Worm (Caenorhabditis elegans): ENCODE data around the gene snr-1.
A peak's percentile ranks its signal among the peaks of the same experiment; 100 is the strongest.

Gene snr-1

DNA sequence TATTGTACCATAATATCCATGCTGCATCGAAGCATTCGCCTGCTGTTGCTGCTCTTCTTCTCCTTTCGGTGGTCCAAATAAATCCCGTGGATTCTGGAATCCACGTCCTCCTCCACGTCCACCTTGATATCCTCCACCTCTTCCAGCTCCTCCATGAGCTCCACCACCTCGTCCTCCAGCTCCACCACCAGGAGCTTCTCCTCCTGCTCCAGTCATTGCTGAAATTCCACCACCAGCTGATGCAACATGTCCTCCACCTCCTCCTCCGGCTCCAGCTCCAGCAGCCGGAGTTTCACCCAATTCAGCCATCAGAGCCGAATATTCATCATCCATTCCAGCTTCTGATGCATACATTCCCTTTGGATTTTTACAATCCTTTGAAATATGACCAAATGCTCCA, 17.7 kb downstream of the snr-1 start:
- TF ChIP-seq aptf-2 (GFP tag; conservative IDR thresholded peaks at IDR 0.05) = no peak
- no peak for TF ChIP-seq ceh-40 (GFP tag; IDR thresholded peaks at IDR 0.05)
- no peak for TF ChIP-seq gei-17 (GFP tag; optimal IDR thresholded peaks at IDR 0.05)
- TF ChIP-seq repo-1 (tag; optimal IDR thresholded peaks at IDR 0.05) = peak; percentile 39
- no peak for TF ChIP-seq lin-40 (tag; optimal IDR thresholded peaks at IDR 0.05)
- peak; percentile 70; the same call in 1 of the 2 replicates for TF ChIP-seq egrh-3 (GFP tag; IDR thresholded peaks at IDR 0.05)
- no peak for TF ChIP-seq tbx-9 (tag; optimal IDR thresholded peaks at IDR 0.05; ENCODE audit: borderline replicate concordance)
- no peak for TF ChIP-seq lsy-27 (tag; optimal IDR thresholded peaks at IDR 0.05; ENCODE audit: borderline replicate concordance, insufficient read depth)
- TF ChIP-seq ztf-3 (GFP tag; optimal IDR thresholded peaks at IDR 0.05) = no peak
- 0 out of 2 replicates have a peak, but pooled peaks have one; percentile 22 for TF ChIP-seq cebp-2 (GFP tag; IDR thresholded peaks at IDR 0.05)
- TF ChIP-seq zfh-2 (GFP tag; conservative IDR thresholded peaks at IDR 0.05) = peak; percentile 81

DNA sequence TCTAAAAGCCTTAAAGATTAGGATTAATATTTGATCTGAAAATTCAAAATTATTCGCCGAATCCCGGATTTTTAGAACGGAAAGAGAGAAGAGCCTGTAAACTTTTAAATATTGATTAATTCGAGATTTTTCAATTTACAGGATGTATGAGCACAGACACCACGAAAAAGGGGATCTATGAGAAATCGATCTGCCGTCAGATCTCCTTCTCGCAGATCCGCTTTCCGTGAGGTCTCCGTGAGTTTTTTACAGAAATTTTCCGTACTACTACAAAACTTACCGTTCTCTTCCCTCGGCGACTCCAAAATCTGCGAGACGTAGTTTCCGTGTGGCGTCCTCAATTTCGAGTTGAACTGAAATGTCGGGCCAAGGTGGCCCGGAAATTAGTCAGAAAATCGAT, 20.4 kb downstream of the snr-1 start:
- TF ChIP-seq somi-1 (GFP tag; optimal IDR thresholded peaks at IDR 0.05) = no peak
- 0 out of 2 replicates have a peak, but pooled peaks have one; percentile 8 for TF ChIP-seq Y53G8AR.9 (GFP tag; conservative IDR thresholded peaks at IDR 0.05)
- TF ChIP-seq D2030.7 (GFP tag; IDR thresholded peaks at IDR 0.05) = peak; percentile 29; the same call in 1 of the 2 replicates
- no peak for TF ChIP-seq snpc-4 (GFP tag; optimal IDR thresholded peaks at IDR 0.05)
- peak in 1 of 4 experiments; percentile 6 for TF ChIP-seq snpc-4 (tag; optimal IDR thresholded peaks at IDR 0.05)
- peak; percentile 74 for TF ChIP-seq ceh-100 (GFP tag; IDR thresholded peaks at IDR 0.05)
- 0 out of 2 replicates have a peak, but pooled peaks have one; percentile 12 for TF ChIP-seq attf-6 (GFP tag; IDR thresholded peaks at IDR 0.05)
- TF ChIP-seq ztf-3 (GFP tag; optimal IDR thresholded peaks at IDR 0.05) = no peak
- no peak for TF ChIP-seq let-607 (tag; optimal IDR thresholded peaks at IDR 0.05)

DNA sequence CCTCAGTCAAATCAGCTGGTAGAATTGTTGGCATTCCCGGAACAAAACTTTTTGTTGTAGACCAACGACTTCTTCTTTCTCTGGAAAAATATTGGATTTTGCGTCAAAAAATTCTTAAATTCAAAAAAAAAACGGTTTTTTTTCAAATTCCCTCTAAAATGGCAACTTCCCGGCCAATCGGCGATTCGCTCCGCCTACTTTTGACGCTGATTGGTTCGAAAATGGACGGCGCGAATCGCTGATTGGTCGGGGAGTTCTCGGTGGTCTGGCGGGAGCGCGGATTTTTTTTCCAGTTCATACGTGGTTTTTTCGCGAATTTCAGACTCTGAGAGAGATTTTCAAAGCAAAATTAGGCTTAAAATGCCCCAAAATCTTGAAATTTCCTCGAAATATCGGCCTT, 21.0 kb downstream of the snr-1 start:
- peak; percentile 63; the same call in 1 of the 2 replicates for TF ChIP-seq nfyb-1 (GFP tag; IDR thresholded peaks at IDR 0.05)
- TF ChIP-seq madf-8 (GFP tag; conservative IDR thresholded peaks at IDR 0.05) = no peak

DNA sequence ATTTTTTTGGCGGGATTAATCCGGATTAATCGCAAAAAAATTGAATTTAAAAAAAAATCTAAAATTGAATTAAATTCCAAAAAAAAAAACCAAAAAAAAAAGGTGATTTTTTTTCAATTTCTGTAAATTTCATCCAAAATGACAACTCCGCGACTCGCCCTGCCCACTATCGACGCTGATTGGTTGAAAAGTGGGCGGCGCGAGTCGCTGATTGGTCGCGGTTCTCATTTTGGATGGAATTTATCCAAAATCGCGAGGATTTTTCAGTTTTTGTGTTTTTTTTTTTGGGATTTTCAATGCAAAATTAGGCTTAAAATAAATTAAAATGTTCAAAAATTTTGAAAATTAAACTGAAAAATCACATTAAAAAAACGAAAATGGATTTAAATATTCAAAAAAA, 21.6 kb downstream of the snr-1 start:
- TF ChIP-seq F22D6.2 (tag; optimal IDR thresholded peaks at IDR 0.05) (no peak), ztf-22 (GFP tag; optimal IDR thresholded peaks at IDR 0.05) (no peak), nfyb-1 (GFP tag; IDR thresholded peaks at IDR 0.05) (0 out of 2 replicates have a peak, but pooled peaks have one; percentile 26)

DNA sequence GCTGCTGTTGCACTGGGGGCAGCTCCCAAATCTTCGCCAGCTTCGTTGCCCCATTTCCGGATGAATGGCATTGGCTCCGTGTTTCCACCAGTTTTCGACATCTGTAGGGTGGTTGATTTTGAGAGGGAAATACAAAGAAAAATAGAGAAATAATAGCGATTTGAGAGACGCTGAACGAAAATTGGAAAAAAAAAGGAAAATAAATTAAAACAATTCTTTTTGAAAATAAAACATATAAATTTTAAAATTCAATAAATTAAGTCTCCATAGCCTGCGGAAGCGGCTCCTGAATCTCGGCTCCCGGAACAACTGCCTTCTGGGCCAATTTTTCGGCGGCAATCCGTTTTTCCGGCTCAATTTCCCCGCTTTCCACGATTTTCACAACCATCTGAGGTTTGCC, 23.0 kb downstream of the snr-1 start, which contains the start of gene sfa-1:
TSS of gene sfa-1 (minus strand) at position 101 of the 400 bp plus-strand sequence.
- TF ChIP-seq madf-10 (tag; optimal IDR thresholded peaks at IDR 0.05) (no peak), ztf-18 (tag; optimal IDR thresholded peaks at IDR 0.05) (peak; percentile 18)

DNA sequence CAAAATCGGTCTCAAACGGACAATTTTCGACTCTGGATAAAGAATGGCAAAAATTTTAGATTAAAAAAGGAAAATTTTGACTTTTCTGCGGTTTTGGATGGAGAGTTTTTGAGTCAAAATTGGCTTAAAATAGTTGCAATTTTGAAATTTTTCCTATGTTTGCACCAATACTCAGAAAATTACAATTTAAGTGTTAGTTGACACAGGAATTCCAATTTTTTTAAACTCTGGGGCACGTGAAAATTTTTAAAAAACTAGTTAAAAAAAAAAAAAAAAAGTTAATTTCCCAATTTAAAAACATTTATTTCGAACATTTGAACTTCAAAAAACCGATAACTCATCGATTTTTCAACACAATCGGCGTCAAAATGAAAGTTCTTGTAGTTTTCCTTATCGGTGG, 24.0 kb downstream of the snr-1 start, which contains the start of gene Y116A8C.33:
TSS of gene Y116A8C.33 (plus strand) at position 301 of the 400 bp plus-strand sequence.
- TF ChIP-seq cebp-1 (GFP tag; IDR thresholded peaks at IDR 0.05) = no peak
- peak; percentile 13 for TF ChIP-seq cebp-1 (tag; optimal IDR thresholded peaks at IDR 0.05)
- TF ChIP-seq pbrm-1 (GFP tag; IDR thresholded peaks at IDR 0.05) = no peak
- TF ChIP-seq hmg-1.2 (GFP tag; IDR thresholded peaks at IDR 0.05) = no peak

Data from whole organism, young adult.